Worm (Caenorhabditis elegans): ENCODE data around the gene F53B3.3.

DNA sequence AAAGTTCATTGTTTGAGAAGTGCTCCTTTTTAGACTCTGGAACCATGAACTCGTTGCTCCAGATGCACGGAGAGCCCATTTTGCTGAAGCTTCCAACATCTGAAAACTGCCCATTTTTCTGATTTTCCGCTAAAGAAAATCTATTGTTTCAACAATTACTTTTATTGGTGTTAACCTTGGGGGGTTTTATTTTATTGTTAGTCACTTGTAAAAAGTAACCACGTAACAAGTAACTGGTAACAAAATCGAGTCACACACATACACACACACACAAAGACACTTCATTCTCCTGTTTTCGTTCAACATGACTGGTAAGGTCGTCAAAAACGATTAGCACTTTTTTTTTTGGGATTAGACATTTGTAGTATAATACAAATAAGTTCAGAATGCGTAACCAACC lies 6.5 kb upstream of the F53B3.3 start:
- TF ChIP-seq klf-2 (GFP tag; conservative IDR thresholded peaks at IDR 0.05) (no peak), tab-1 (GFP tag; IDR thresholded peaks at IDR 0.05) (no peak), T22C8.4 (GFP tag; IDR thresholded peaks at IDR 0.05) (no peak), flt-1 (GFP tag; IDR thresholded peaks at IDR 0.05) (no peak), ref-1 (GFP tag; conservative IDR thresholded peaks at IDR 0.05) (no peak), med-1 (GFP tag; optimal IDR thresholded peaks at IDR 0.05; ENCODE audit: insufficient read depth) (no peak), cog-1 (tag; optimal IDR thresholded peaks at IDR 0.05) (no peak), ztf-23 (GFP tag; IDR thresholded peaks at IDR 0.05) (no peak), ztf-29 (GFP tag; IDR thresholded peaks at IDR 0.05) (no peak)
